Worm (Caenorhabditis elegans) whole organism, young adult: ENCODE measurements around the gene srh-1.

ENCODE experiments used
- attf-3 ChIP-seq: fragments of 200-800 bp; sonication (Bioruptor generic); conservative IDR thresholded peaks from 2 replicates; pipeline ENCODE4 v1.3.6; 2022; ENCODE audit warnings: missing genetic modification reagents, missing genetic modification characterization, missing compliant biosample characterization
- hlh-26 ChIP-seq: fragments of 200-800 bp; sonication (Bioruptor generic); conservative IDR thresholded peaks from 2 replicates; pipeline ENCODE4 v1.3.6; 2022; ENCODE audit warnings: missing genetic modification reagents, missing genetic modification characterization, missing compliant biosample characterization
- hmg-20 ChIP-seq: fragments of 200-800 bp; sonication (Bioruptor generic); IDR thresholded peaks from 2 replicates; pipeline ENCODE4 v1.3.6; 2022; ENCODE audit warnings: missing genetic modification reagents, missing genetic modification characterization, missing compliant biosample characterization
- lir-1 ChIP-seq: fragments of 200-800 bp; sonication (Bioruptor generic); conservative IDR thresholded peaks from 2 replicates; pipeline ENCODE4 v1.3.6; 2022; ENCODE audit warnings: missing genetic modification reagents, missing genetic modification characterization, missing compliant biosample characterization
- lsy-27 ChIP-seq: sonication (generic microtip); optimal IDR thresholded peaks from 2 replicates; lab custom pipeline; 2017; ENCODE audit warnings: missing genetic modification characterization, mild to moderate bottlenecking, missing compliant biosample characterization, antibody characterized with exemption, missing genotype, borderline replicate concordance; ENCODE audit not compliant: insufficient read depth
- nfya-1 ChIP-seq: sonication (generic microtip); optimal IDR thresholded peaks from 2 replicates; lab custom pipeline; 2017; ENCODE audit warnings: antibody characterized with exemption, missing compliant biosample characterization, missing genetic modification characterization, borderline replicate concordance; ENCODE audit not compliant: insufficient read depth
- unc-130 ChIP-seq: sonication (generic microtip); optimal IDR thresholded peaks from 2 replicates; lab custom pipeline; 2016; ENCODE audit warnings: missing genetic modification reagents, missing genetic modification characterization, missing compliant biosample characterization
- unc-62 ChIP-seq: fragments of 150-350 bp; optimal IDR thresholded peaks from 2 replicates; lab custom pipeline; 2014; ENCODE audit warnings: missing biosample characterization, missing genetic modification reagents, missing genetic modification characterization

DNA sequence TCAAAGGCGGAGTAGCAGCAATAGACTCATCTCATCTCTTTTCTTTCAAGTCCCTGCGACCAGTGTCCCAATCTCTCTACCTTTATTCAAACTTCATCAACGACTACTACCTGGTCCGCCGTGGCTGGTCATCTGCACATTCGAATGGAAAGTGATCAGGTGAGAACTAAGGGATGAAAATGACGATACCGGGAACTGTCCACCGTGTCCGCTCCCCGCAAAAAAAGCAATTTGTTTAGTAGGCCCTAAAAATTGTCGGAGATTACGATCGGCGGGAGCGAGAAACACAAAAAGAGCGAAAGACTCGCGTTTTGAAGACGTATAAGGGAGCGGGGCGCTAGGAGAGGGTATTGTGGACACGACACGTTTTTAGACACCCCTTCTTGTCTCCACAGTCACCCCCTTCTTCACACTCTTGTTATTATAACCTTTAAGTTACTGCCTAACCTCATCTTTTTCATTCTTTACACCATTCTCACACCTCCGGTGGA lies 22.6 kb upstream of the srh-1 start, which contains the start of gene zipt-16:
- TF ChIP-seq attf-3 = no peak
- no peak for TF ChIP-seq lsy-27 (tag; lab: Kevin White, UChicago)
- no peak for TF ChIP-seq hlh-26 (GFP tag; lab: Robert Waterston, UW)
- no peak for TF ChIP-seq hmg-20 (GFP tag; lab: Robert Waterston, UW)
- no peak for TF ChIP-seq nfya-1
- TF ChIP-seq unc-62 (GFP tag; lab: Kevin White, UChicago) = no peak
- no peak for TF ChIP-seq unc-130 (GFP tag; lab: Kevin White, UChicago)
- TF ChIP-seq lir-1 = no peak
